Worm (Caenorhabditis elegans): ENCODE data around the gene pals-26.

DNA sequence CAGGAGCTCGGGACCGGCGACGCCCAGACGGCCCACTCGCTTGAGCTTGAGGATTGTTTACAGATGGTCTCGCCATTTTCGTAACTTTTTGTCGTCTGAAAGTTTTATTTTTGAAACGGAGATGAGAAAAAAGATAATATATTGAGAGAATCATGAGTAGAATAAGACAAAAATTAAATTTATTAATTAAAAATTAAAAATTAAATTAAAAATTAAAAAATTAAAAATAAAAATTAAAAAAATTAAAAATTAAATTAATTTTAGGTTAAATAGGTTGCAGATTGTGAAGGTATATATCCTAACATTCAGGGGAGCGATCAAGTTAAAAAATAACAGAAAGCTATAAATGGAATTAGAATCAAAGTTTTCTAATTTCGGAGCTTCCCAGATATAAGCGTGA is 4.8 kb downstream of the pals-26 start, which contains the start of gene B0284.3:
- TF ChIP-seq tra-4 (tag; optimal IDR thresholded peaks at IDR 0.05) (no peak), aly-1 (tag; optimal IDR thresholded peaks at IDR 0.05) (no peak), pes-1 (GFP tag; IDR thresholded peaks at IDR 0.05) (no peak), ama-1 (optimal IDR thresholded peaks at IDR 0.05) (no peak), ets-7 (tag; optimal IDR thresholded peaks at IDR 0.05) (no peak), tbx-37 (GFP tag; conservative IDR thresholded peaks at IDR 0.05) (no peak), sea-1 (GFP tag; conservative IDR thresholded peaks at IDR 0.05) (no peak), ceh-36 (tag; optimal IDR thresholded peaks at IDR 0.05) (no peak), flt-1 (GFP tag; IDR thresholded peaks at IDR 0.05) (no peak), hmg-4 (GFP tag; optimal IDR thresholded peaks at IDR 0.05) (no peak), F13C5.2 (tag; optimal IDR thresholded peaks at IDR 0.05) (no peak), hnd-1 (tag; optimal IDR thresholded peaks at IDR 0.05) (no peak), B0310.2 (tag; optimal IDR thresholded peaks at IDR 0.05) (no peak)

Data from whole organism, early embryonic.